Worm (Caenorhabditis elegans) whole organism, early embryonic: Measurements from ENCODE around the gene ZC404.15.

ENCODE experiments used
- B0310.2 ChIP-seq: sonication (generic microtip); optimal IDR thresholded peaks from 2 replicates; lab custom pipeline; 2016; ENCODE audit warnings: mild to moderate bottlenecking, missing genetic modification characterization, missing compliant biosample characterization
- F13C5.2 ChIP-seq: sonication (generic microtip); optimal IDR thresholded peaks from 2 replicates; lab custom pipeline; 2017; ENCODE audit warnings: mild to moderate bottlenecking, missing genetic modification characterization, inconsistent platforms, missing compliant biosample characterization
- aly-1 ChIP-seq: sonication (generic microtip); optimal IDR thresholded peaks from 2 replicates; lab custom pipeline; 2016; ENCODE audit warnings: missing genetic modification characterization, missing compliant biosample characterization
- ama-1 ChIP-seq: fragments of 150-350 bp; optimal IDR thresholded peaks from 2 replicates; lab custom pipeline; 2014
- ceh-36 ChIP-seq: sonication (generic microtip); optimal IDR thresholded peaks from 2 replicates; lab custom pipeline; 2016; ENCODE audit warnings: missing genetic modification characterization, inconsistent platforms, missing compliant biosample characterization
- ets-7 ChIP-seq: sonication (generic microtip); optimal IDR thresholded peaks from 2 replicates; lab custom pipeline; 2016; ENCODE audit warnings: missing genotype, missing genetic modification characterization, missing compliant biosample characterization
- flt-1 ChIP-seq: fragments of 200-800 bp; sonication (Bioruptor generic); IDR thresholded peaks from 2 replicates; pipeline ENCODE4 v1.3.6; 2022; ENCODE audit warnings: missing genetic modification characterization, missing compliant biosample characterization
- hmbx-1 ChIP-seq: sonication (generic microtip); optimal IDR thresholded peaks from 2 replicates; lab custom pipeline; 2016; ENCODE audit warnings: mild to moderate bottlenecking, missing genetic modification characterization, missing compliant biosample characterization
- hmg-4 ChIP-seq: fragments of 200-800 bp; sonication (Bioruptor generic); optimal IDR thresholded peaks from 2 replicates; lab custom pipeline; 2018; ENCODE audit warnings: mild to moderate bottlenecking, missing genetic modification characterization, missing compliant biosample characterization
- pes-1 ChIP-seq: fragments of 200-800 bp; sonication (Bioruptor generic); IDR thresholded peaks from 2 replicates; pipeline ENCODE4 v1.3.6; 2022; ENCODE audit warnings: missing genetic modification reagents, missing genetic modification characterization, missing compliant biosample characterization
- scrt-1 ChIP-seq: fragments of 200-800 bp; sonication (Bioruptor generic); IDR thresholded peaks from 2 replicates; pipeline ENCODE4 v1.3.6; 2022; ENCODE audit warnings: missing genetic modification characterization, missing compliant biosample characterization
- tbx-11 ChIP-seq: fragments of 200-800 bp; sonication (Bioruptor generic); IDR thresholded peaks from 2 replicates; pipeline ENCODE4 v1.3.6; 2022; ENCODE audit warnings: missing genetic modification characterization, missing compliant biosample characterization
- tbx-37 ChIP-seq: fragments of 200-800 bp; sonication (Bioruptor generic); conservative IDR thresholded peaks from 2 replicates; pipeline ENCODE4 v1.3.6; 2022; ENCODE audit warnings: missing genetic modification reagents, missing genetic modification characterization, missing compliant biosample characterization
- tra-4 ChIP-seq: sonication (generic microtip); optimal IDR thresholded peaks from 2 replicates; lab custom pipeline; 2017; ENCODE audit warnings: missing genetic modification characterization, missing compliant biosample characterization

DNA sequence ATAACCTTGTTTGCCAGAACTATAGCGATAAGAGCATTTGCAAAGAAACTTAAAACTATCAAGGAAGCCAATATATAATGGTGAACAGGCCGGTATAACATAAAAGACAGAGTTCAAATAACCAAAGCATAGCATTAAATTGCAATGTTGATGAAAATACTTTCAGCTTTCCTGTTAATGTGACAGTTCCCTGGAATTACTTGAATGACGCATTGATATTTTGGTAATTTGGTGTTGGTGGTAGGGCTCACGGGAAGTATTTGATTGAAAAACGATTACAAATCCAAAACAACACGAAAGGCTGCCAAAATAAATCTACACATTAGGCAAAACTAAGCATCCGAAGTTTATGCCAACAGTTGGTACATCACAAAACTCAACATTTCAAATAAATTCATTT, 28.7 kb downstream of the ZC404.15 start, which contains the start of gene dmsr-16:
- TF ChIP-seq hmbx-1 (tag; lab: Kevin White, UChicago) (no peak), scrt-1 (GFP tag; lab: Robert Waterston, UW) (no peak), ets-7 (no peak), pes-1 (GFP tag; lab: Robert Waterston, UW) (no peak), ama-1 (lab: Kevin White, UChicago) (no peak), aly-1 (tag; lab: Kevin White, UChicago) (no peak), tbx-37 (no peak), flt-1 (GFP tag; lab: Robert Waterston, UW) (no peak), ceh-36 (tag; lab: Kevin White, UChicago) (no peak), F13C5.2 (tag; lab: Kevin White, UChicago) (no peak), tbx-11 (no peak), hmg-4 (no peak), B0310.2 (tag; lab: Kevin White, UChicago) (no peak), tra-4 (tag; lab: Kevin White, UChicago) (no peak)
